Fruit fly (Drosophila melanogaster): ENCODE data around the gene CG32191.

The CG32191 gene

DNA sequence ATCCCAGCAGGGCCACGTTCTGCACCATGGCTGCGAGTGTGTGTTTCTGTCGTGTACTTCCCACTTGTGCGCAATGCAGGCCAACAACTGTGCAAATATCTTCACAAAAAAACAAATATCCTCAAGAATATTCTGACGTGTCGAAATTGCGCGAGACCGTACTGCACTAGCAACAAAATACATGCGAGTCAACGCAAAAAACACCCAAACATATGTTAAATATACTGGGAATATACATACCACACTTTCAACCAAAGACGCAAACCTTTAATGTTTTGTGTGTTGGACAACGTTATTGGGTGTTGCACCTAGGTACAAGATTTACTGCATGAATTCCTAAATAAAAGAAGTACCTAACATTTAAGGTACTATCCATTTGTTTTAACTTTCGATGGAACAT lies 6.8 kb downstream of the CG32191 start, which contains the start of gene NUCB1 (continued):
- peak; percentile 16 for TF ChIP-seq Bteb2 (GFP tag; optimal IDR thresholded peaks at IDR 0.05)
- peak; percentile 29 for TF ChIP-seq CG18619 (GFP tag; optimal IDR thresholded peaks at IDR 0.05)
- TF ChIP-seq CG10543 (GFP tag; optimal IDR thresholded peaks at IDR 0.05): no peak
- TF ChIP-seq D19B (GFP tag; optimal IDR thresholded peaks at IDR 0.05): no peak
- peak; percentile 19 for TF ChIP-seq Hr3 (GFP tag; optimal IDR thresholded peaks at IDR 0.05)
- peak; percentile 8 for TF ChIP-seq CG1233 (GFP tag; optimal IDR thresholded peaks at IDR 0.05)
- no peak for TF ChIP-seq CG13424 (tag; optimal IDR thresholded peaks at IDR 0.05)
- peak; percentile 23 for TF ChIP-seq Sry-β (GFP tag; optimal IDR thresholded peaks at IDR 0.05)
- TF ChIP-seq CG1024 (GFP tag; IDR thresholded peaks at IDR 0.05): no peak; the same call in 1 of the 2 replicates
- TF ChIP-seq BtbVII (GFP tag; optimal IDR thresholded peaks at IDR 0.05): peak; percentile 34
- TF ChIP-seq Poxn (GFP tag; IDR thresholded peaks at IDR 0.05): no peak; the same call in 1 of the 2 replicates
- TF ChIP-seq CG13624 (GFP tag; optimal IDR thresholded peaks at IDR 0.05): peak; percentile 44
- no peak for TF ChIP-seq CG8388 (GFP tag; optimal IDR thresholded peaks at IDR 0.05)
- peak; percentile 12 for TF ChIP-seq dmrt11E (tag; optimal IDR thresholded peaks at IDR 0.05)
- TF ChIP-seq crp (GFP tag; optimal IDR thresholded peaks at IDR 0.05): peak in 1 of 2 experiments; percentile 87
- TF ChIP-seq slou (GFP tag; optimal IDR thresholded peaks at IDR 0.05): no peak
- peak; percentile 60 for TF ChIP-seq CG14710 (tag; optimal IDR thresholded peaks at IDR 0.05)
- no peak for TF ChIP-seq Aef1 (GFP tag; IDR thresholded peaks at IDR 0.05)
- TF ChIP-seq Ada2b (GFP tag; IDR thresholded peaks at IDR 0.05): no peak
- no peak for TF ChIP-seq oc (tag; optimal IDR thresholded peaks at IDR 0.05)
- no peak for TF ChIP-seq CG1792 (GFP tag; optimal IDR thresholded peaks at IDR 0.05)
- TF ChIP-seq lilli (GFP tag; optimal IDR thresholded peaks at IDR 0.05): peak; percentile 56
- TF ChIP-seq Hr78 (GFP tag; optimal IDR thresholded peaks at IDR 0.05): no peak
- no peak for TF ChIP-seq grn (GFP tag; optimal IDR thresholded peaks at IDR 0.05)
- TF ChIP-seq CG4820 (GFP tag; optimal IDR thresholded peaks at IDR 0.05): peak; percentile 7
- TF ChIP-seq CG9727 (GFP tag; optimal IDR thresholded peaks at IDR 0.05): peak; percentile 2
- TF ChIP-seq abd-A (tag; optimal IDR thresholded peaks at IDR 0.05): no peak
- TF ChIP-seq CG12744 (GFP tag; optimal IDR thresholded peaks at IDR 0.05): peak; percentile 47
- no peak for TF ChIP-seq Eip74EF (GFP tag; optimal IDR thresholded peaks at IDR 0.05)
- peak; percentile 80 for TF ChIP-seq CG3847 (GFP tag; IDR thresholded peaks at IDR 0.05)
- TF ChIP-seq YL-1 (GFP tag; optimal IDR thresholded peaks at IDR 0.05): peak; percentile 82
- no peak for TF ChIP-seq org-1 (GFP tag; optimal IDR thresholded peaks at IDR 0.05)
- no peak for TF ChIP-seq CG12104 (GFP tag; optimal IDR thresholded peaks at IDR 0.05)
- peak; percentile 27 for TF ChIP-seq tup (GFP tag; optimal IDR thresholded peaks at IDR 0.05)
- no peak for TF ChIP-seq CG10274 (GFP tag; optimal IDR thresholded peaks at IDR 0.05)
- TF ChIP-seq Optix (GFP tag; IDR thresholded peaks at IDR 0.05): no peak
- no peak for TF ChIP-seq Hmx (GFP tag; optimal IDR thresholded peaks at IDR 0.05)
- no peak for TF ChIP-seq NK7.1 (GFP tag; optimal IDR thresholded peaks at IDR 0.05)
- TF ChIP-seq Atf3 (GFP tag; optimal IDR thresholded peaks at IDR 0.05): no peak
- TF ChIP-seq CG14014 (GFP tag; IDR thresholded peaks at IDR 0.05): 0 out of 2 replicates have a peak, but pooled peaks have one; percentile 45
- no peak for TF ChIP-seq br (optimal IDR thresholded peaks at IDR 0.05)
- peak; percentile 79 for TF ChIP-seq CG33213 (GFP tag; optimal IDR thresholded peaks at IDR 0.05)
- peak; percentile 82 for TF ChIP-seq Xbp1 (GFP tag; optimal IDR thresholded peaks at IDR 0.05)
- TF ChIP-seq CG8765 (GFP tag; IDR thresholded peaks at IDR 0.05): no peak; the same call in 1 of the 2 replicates
- no peak for TF ChIP-seq CG3838 (GFP tag; optimal IDR thresholded peaks at IDR 0.05)
- no peak for TF ChIP-seq Gug (GFP tag; IDR thresholded peaks at IDR 0.05)
- peak; percentile 33 for TF ChIP-seq CG9609 (GFP tag; optimal IDR thresholded peaks at IDR 0.05)
- TF ChIP-seq Dref (GFP tag; IDR thresholded peaks at IDR 0.05): peak; percentile 38
- TF ChIP-seq Rx (GFP tag; IDR thresholded peaks at IDR 0.05): no peak
- peak; percentile 40 for TF ChIP-seq bcd (GFP tag; optimal IDR thresholded peaks at IDR 0.05)
- TF ChIP-seq CG2202 (tag; optimal IDR thresholded peaks at IDR 0.05): peak; percentile 26
- TF ChIP-seq CG11398 (GFP tag; optimal IDR thresholded peaks at IDR 0.05): no peak

All from whole organism, embryonic.